Fruit fly (Drosophila melanogaster) whole organism, adult: ENCODE results near the gene Nepl12.

Experiments
- CG11617 ChIP-seq: fragments of 200-800 bp; sonication (Bioruptor generic); optimal IDR thresholded peaks from 2 replicates; lab custom pipeline; 2017; ENCODE audit warnings: mild to moderate bottlenecking, missing biosample characterization, missing genetic modification reagents, missing genetic modification characterization
- CG12768 ChIP-seq: fragments of 200-800 bp; sonication (Bioruptor generic); optimal IDR thresholded peaks from 2 replicates; lab custom pipeline; 2017; ENCODE audit warnings: missing biosample characterization, missing genetic modification characterization, mild to moderate bottlenecking, moderate library complexity, missing genetic modification reagents
- CG14711 ChIP-seq: fragments of 200-800 bp; sonication (Bioruptor generic); optimal IDR thresholded peaks from 2 replicates; lab custom pipeline; 2018; ENCODE audit warnings: missing biosample characterization, mild to moderate bottlenecking, missing genetic modification characterization, moderate library complexity
- CG1620 ChIP-seq: fragments of 200-800 bp; sonication (Bioruptor generic); optimal IDR thresholded peaks from 2 replicates; lab custom pipeline; 2016; ENCODE audit warnings: missing biosample characterization, missing genetic modification characterization
- CG33017 ChIP-seq: fragments of 200-800 bp; sonication (Bioruptor generic); optimal IDR thresholded peaks from 2 replicates; lab custom pipeline; 2018; ENCODE audit warnings: missing biosample characterization, mild to moderate bottlenecking, missing genetic modification characterization, moderate library complexity
- CG5204 ChIP-seq: fragments of 200-800 bp; sonication (Bioruptor generic); optimal IDR thresholded peaks from 2 replicates; lab custom pipeline; 2016; ENCODE audit warnings: missing biosample characterization, missing genetic modification characterization
- CG7045 ChIP-seq: fragments of 200-800 bp; sonication (Bioruptor generic); optimal IDR thresholded peaks from 2 replicates; lab custom pipeline; 2017; ENCODE audit warnings: missing biosample characterization, mild to moderate bottlenecking, missing genetic modification characterization
- CG7101 ChIP-seq: fragments of 200-800 bp; sonication (Bioruptor generic); optimal IDR thresholded peaks from 2 replicates; lab custom pipeline; 2018; ENCODE audit warnings: missing biosample characterization, mild to moderate bottlenecking, missing genetic modification characterization, moderate library complexity
- Clk ChIP-seq: fragments of 200-800 bp; sonication (Bioruptor generic); optimal IDR thresholded peaks from 2 replicates; lab custom pipeline; 2017; ENCODE audit warnings: missing biosample characterization, missing genetic modification characterization
- Crg-1 ChIP-seq: fragments of 200-800 bp; sonication (Bioruptor generic); optimal IDR thresholded peaks from 2 replicates; lab custom pipeline; 2016; ENCODE audit warnings: missing biosample characterization, missing genetic modification characterization
- Hr96 ChIP-seq: fragments of 200-800 bp; sonication (Bioruptor generic); optimal IDR thresholded peaks from 2 replicates; lab custom pipeline; 2016; ENCODE audit warnings: missing biosample characterization, missing genetic modification characterization
- Mnt ChIP-seq: fragments of 200-800 bp; sonication (Bioruptor generic); optimal IDR thresholded peaks from 2 replicates; lab custom pipeline; 2016; ENCODE audit warnings: missing biosample characterization, mild to moderate bottlenecking, missing genetic modification characterization
- bab1 ChIP-seq: fragments of 200-800 bp; sonication (Bioruptor generic); optimal IDR thresholded peaks from 3 replicates; lab custom pipeline; 2019; ENCODE audit warnings: missing biosample characterization, mild to moderate bottlenecking, missing genetic modification characterization, moderate library complexity
- cic ChIP-seq: fragments of 200-800 bp; sonication (Bioruptor generic); optimal IDR thresholded peaks from 2 replicates; lab custom pipeline; 2017; ENCODE audit warnings: missing biosample characterization, mild to moderate bottlenecking, missing genetic modification characterization, moderate library complexity
- cnc ChIP-seq, 2 experiments: fragments of >200 bp; optimal IDR thresholded peaks; 2 replicates each; lab custom pipeline; 2017
- kay ChIP-seq: fragments of 200-800 bp; sonication (Bioruptor generic); peaks from one replicate; lab custom pipeline; 2016; ENCODE audit warnings: missing biosample characterization, missing genetic modification characterization, borderline replicate concordance
- ovo ChIP-seq: fragments of 200-800 bp; sonication (Bioruptor generic); optimal IDR thresholded peaks from 2 replicates; lab custom pipeline; 2016; ENCODE audit warnings: missing biosample characterization, missing genetic modification characterization
- pad ChIP-seq: fragments of 200-800 bp; sonication (Bioruptor generic); optimal IDR thresholded peaks from 3 replicates; lab custom pipeline; 2017; ENCODE audit warnings: missing biosample characterization, missing genetic modification characterization, mild to moderate bottlenecking, moderate library complexity, missing genetic modification reagents
- tj ChIP-seq: fragments of 200-800 bp; sonication (Bioruptor generic); optimal IDR thresholded peaks from 3 replicates; lab custom pipeline; 2017; ENCODE audit warnings: missing biosample characterization, mild to moderate bottlenecking, missing genetic modification characterization, moderate library complexity
- toe ChIP-seq: fragments of 200-800 bp; sonication (Bioruptor generic); optimal IDR thresholded peaks from 2 replicates; lab custom pipeline; 2016; ENCODE audit warnings: missing biosample characterization, missing genetic modification characterization

The Nepl12 gene

dm6 chr3R:9701148-9701703, 25.9 kb downstream of the Nepl12 start:
- no peak for TF ChIP-seq CG5204 (GFP tag; lab: Kevin White, UChicago)
- TF ChIP-seq tj (GFP tag; lab: Kevin White, UChicago) = no peak
- no peak for TF ChIP-seq toe
- TF ChIP-seq pad (GFP tag; lab: Kevin White, UChicago) = no peak
- TF ChIP-seq Mnt (GFP tag; lab: Kevin White, UChicago) = no peak
- no peak for TF ChIP-seq CG11617 (GFP tag; lab: Kevin White, UChicago)
- TF ChIP-seq Clk = no peak
- no peak for TF ChIP-seq bab1 (GFP tag; lab: Kevin White, UChicago)
- TF ChIP-seq CG7045 (GFP tag; lab: Kevin White, UChicago) = no peak
- peak; percentile 10 for TF ChIP-seq CG1620 (GFP tag; lab: Kevin White, UChicago)
- no peak for TF ChIP-seq CG7101
- no peak for TF ChIP-seq CG33017 (tag; lab: Kevin White, UChicago)
- TF ChIP-seq CG12768 (GFP tag; lab: Kevin White, UChicago) = peak; percentile 45
- peak; percentile 33 for TF ChIP-seq cic (GFP tag; lab: Kevin White, UChicago)
- TF ChIP-seq ovo (GFP tag; lab: Kevin White, UChicago) = no peak
- TF ChIP-seq kay = no peak
- TF ChIP-seq cnc (optimal IDR thresholded peaks at IDR 0.05; lab: Kevin White, UChicago) = no peak
- no peak for TF ChIP-seq Hr96 (GFP tag; lab: Kevin White, UChicago)
- TF ChIP-seq Crg-1 (GFP tag; lab: Kevin White, UChicago) = no peak

- TF ChIP-seq kay (no peak), Clk (no peak), cic (GFP tag; lab: Kevin White, UChicago) (no peak), ovo (GFP tag; lab: Kevin White, UChicago) (no peak), toe (no peak), CG7045 (GFP tag; lab: Kevin White, UChicago) (no peak)
Measured at dm6 chr3R:9701897-9702296, 26.6 kb downstream of the Nepl12 start.

- TF ChIP-seq CG7101 (peak; percentile 52), kay (peak; percentile 79), ovo (GFP tag; lab: Kevin White, UChicago) (no peak), CG14711 (tag; lab: Kevin White, UChicago) (peak; percentile 53), bab1 (GFP tag; lab: Kevin White, UChicago) (peak; percentile 76), Clk (no peak), Mnt (GFP tag; lab: Kevin White, UChicago) (peak; percentile 1)
Measured at dm6 chr3R:9702567-9702966, 27.2 kb downstream of the Nepl12 start.

dm6 chr3R:9703273-9703672, 27.9 kb downstream of the Nepl12 start:
- TF ChIP-seq toe (no peak), Mnt (GFP tag; lab: Kevin White, UChicago) (no peak), pad (GFP tag; lab: Kevin White, UChicago) (no peak), bab1 (GFP tag; lab: Kevin White, UChicago) (no peak), kay (no peak), Clk (no peak), cnc (optimal IDR thresholded peaks at IDR 0.05; lab: Kevin White, UChicago) (no peak), CG11617 (GFP tag; lab: Kevin White, UChicago) (no peak), cic (GFP tag; lab: Kevin White, UChicago) (no peak)

- TF ChIP-seq bab1 (GFP tag; lab: Kevin White, UChicago) = no peak
- TF ChIP-seq Mnt (GFP tag; lab: Kevin White, UChicago) = peak; percentile 64
- no peak for TF ChIP-seq CG1620 (GFP tag; lab: Kevin White, UChicago)
- TF ChIP-seq pad (GFP tag; lab: Kevin White, UChicago) = peak; percentile 91
- TF ChIP-seq cic (GFP tag; lab: Kevin White, UChicago) = peak; percentile 97
- peak; percentile 39 for TF ChIP-seq toe
- peak; percentile 42 for TF ChIP-seq tj (GFP tag; lab: Kevin White, UChicago)
- no peak for TF ChIP-seq CG14711 (tag; lab: Kevin White, UChicago)
- TF ChIP-seq CG5204 (GFP tag; lab: Kevin White, UChicago) = no peak
- TF ChIP-seq CG11617 (GFP tag; lab: Kevin White, UChicago) = no peak
- TF ChIP-seq Clk = peak; percentile 31
- no peak for TF ChIP-seq kay
- peak; percentile 52 for TF ChIP-seq CG12768 (GFP tag; lab: Kevin White, UChicago)
- no peak for TF ChIP-seq cnc (optimal IDR thresholded peaks at IDR 0.05; lab: Kevin White, UChicago)
- peak; percentile 51 for TF ChIP-seq CG7045 (GFP tag; lab: Kevin White, UChicago)
- peak; percentile 10 for TF ChIP-seq CG7101
- peak; percentile 37 for TF ChIP-seq Hr96 (GFP tag; lab: Kevin White, UChicago)
- peak; percentile 96 for TF ChIP-seq ovo (GFP tag; lab: Kevin White, UChicago)
- no peak for TF ChIP-seq CG33017 (tag; lab: Kevin White, UChicago)
- TF ChIP-seq Crg-1 (GFP tag; lab: Kevin White, UChicago) = peak; percentile 46
Measured at dm6 chr3R:9704183-9705007, 29.1 kb downstream of the Nepl12 start.

- peak; percentile 68 for TF ChIP-seq CG11617 (GFP tag; lab: Kevin White, UChicago)
- no peak for TF ChIP-seq pad (GFP tag; lab: Kevin White, UChicago)
- TF ChIP-seq bab1 (GFP tag; lab: Kevin White, UChicago) = peak; percentile 59
- TF ChIP-seq Mnt (GFP tag; lab: Kevin White, UChicago) = peak; percentile 87
- no peak for TF ChIP-seq kay
- TF ChIP-seq ovo (GFP tag; lab: Kevin White, UChicago) = peak; percentile 49
- peak; percentile 31 for TF ChIP-seq CG33017 (tag; lab: Kevin White, UChicago)
- TF ChIP-seq cic (GFP tag; lab: Kevin White, UChicago) = peak; percentile 37
- TF ChIP-seq CG14711 (tag; lab: Kevin White, UChicago) = no peak
- TF ChIP-seq Crg-1 (GFP tag; lab: Kevin White, UChicago) = peak; percentile 46
- TF ChIP-seq tj (GFP tag; lab: Kevin White, UChicago) = peak; percentile 50
- no peak for TF ChIP-seq cnc (optimal IDR thresholded peaks at IDR 0.05; lab: Kevin White, UChicago)
- TF ChIP-seq CG7101 = peak; percentile 18
- no peak for TF ChIP-seq Clk
- TF ChIP-seq CG7045 (GFP tag; lab: Kevin White, UChicago) = no peak
- TF ChIP-seq Hr96 (GFP tag; lab: Kevin White, UChicago) = no peak
- peak; percentile 64 for TF ChIP-seq CG1620 (GFP tag; lab: Kevin White, UChicago)
- peak; percentile 33 for TF ChIP-seq CG12768 (GFP tag; lab: Kevin White, UChicago)
- no peak for TF ChIP-seq toe
- TF ChIP-seq CG5204 (GFP tag; lab: Kevin White, UChicago) = no peak
Measured at dm6 chr3R:9705008-9705628, 29.8 kb downstream of the Nepl12 start, which contains the start of gene Unc-115a. Gene Unc-115a (minus strand): TSS chr3R:9705417.
